Worm (Caenorhabditis elegans): ENCODE measurements around the gene F20B6.5.
"Not testable (repeated sequence)": the region's sequence is repeated elsewhere in the genome, so short reads cannot be mapped to it uniquely, and the experiment has no call there.

The F20B6.5 gene

ce11 chrX:4207385-4207784 is 7.7 kb upstream of the F20B6.5 start, which contains the start of gene F20B6.9:
Gene F20B6.9, minus strand, starts transcription at chrX:4207485.
- not testable (repeated sequence) for TF ChIP-seq tbx-7 (tag; optimal IDR thresholded peaks at IDR 0.05); ceh-19 (GFP tag; optimal IDR thresholded peaks at IDR 0.05); ceh-22 (tag; optimal IDR thresholded peaks at IDR 0.05)

DNA sequence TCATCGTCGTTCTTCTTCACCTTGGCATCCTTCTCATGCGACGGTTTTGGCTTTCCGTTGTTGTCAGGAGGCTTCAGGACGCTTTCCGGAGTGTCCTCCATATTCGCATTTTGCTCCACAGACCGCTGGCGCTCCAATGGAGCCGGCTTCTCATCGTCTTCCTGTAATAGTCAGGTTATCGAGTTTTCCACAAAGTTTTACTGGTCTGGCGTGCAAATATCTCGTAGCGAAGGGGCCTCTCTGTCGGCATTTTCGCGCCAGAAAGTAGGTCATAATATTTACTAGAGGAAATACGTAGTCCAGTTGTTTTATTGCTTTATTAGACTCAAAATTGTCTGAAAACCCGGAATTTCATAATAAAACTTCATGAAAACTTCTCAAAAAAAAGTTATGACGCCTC is 2.4 kb upstream of the F20B6.5 start, which contains the start of gene F20B6.6:
Gene F20B6.6, minus strand, starts transcription at position 101 of the 400 bp plus-strand sequence.
- not testable (repeated sequence) for TF ChIP-seq eyg-1 (tag; optimal IDR thresholded peaks at IDR 0.05); ceh-45 (GFP tag; IDR thresholded peaks at IDR 0.05); mec-3 (tag; optimal IDR thresholded peaks at IDR 0.05; ENCODE audit: borderline replicate concordance)

DNA sequence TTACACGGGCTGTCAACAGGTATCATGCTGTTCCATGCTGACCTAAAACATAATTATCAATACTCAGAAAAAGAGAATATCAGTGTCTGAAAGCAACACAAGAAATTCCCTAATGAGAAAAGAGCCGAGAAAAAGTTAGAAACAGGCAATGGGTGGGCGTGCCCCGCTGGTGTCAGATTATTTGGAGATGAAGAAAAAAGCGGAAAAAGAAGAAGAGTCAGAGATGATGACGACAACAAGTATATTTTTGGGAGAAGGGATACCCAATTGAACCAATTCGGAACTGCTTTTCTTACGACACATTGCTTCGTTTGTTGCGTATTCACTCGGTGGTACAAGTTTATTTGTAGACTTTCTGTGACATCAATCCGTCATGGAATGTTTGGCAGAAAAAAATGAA is 3.3 kb downstream of the F20B6.5 start, which contains the start of gene F20B6.4:
Gene F20B6.4, minus strand, starts transcription at position 101 of the 400 bp plus-strand sequence.
- TF ChIP-seq dve-1 (tag; optimal IDR thresholded peaks at IDR 0.05) (no peak), ceh-9 (tag; optimal IDR thresholded peaks at IDR 0.05) (no peak), lin-11 (tag; optimal IDR thresholded peaks at IDR 0.05) (no peak), rnt-1 (tag; optimal IDR thresholded peaks at IDR 0.05) (no peak), T23F11.4 (GFP tag; optimal IDR thresholded peaks at IDR 0.05) (no peak), ceh-14 (tag; optimal IDR thresholded peaks at IDR 0.05) (no peak), pha-4 (tag; optimal IDR thresholded peaks at IDR 0.05) (no peak), nfya-1 (tag; optimal IDR thresholded peaks at IDR 0.05) (no peak), C08G9.2 (tag; optimal IDR thresholded peaks at IDR 0.05) (no peak), nhr-232 (tag; optimal IDR thresholded peaks at IDR 0.05) (no peak), K09A11.1 (tag; optimal IDR thresholded peaks at IDR 0.05; ENCODE audit: insufficient read depth) (no peak), ceh-19 (GFP tag; optimal IDR thresholded peaks at IDR 0.05) (no peak), pat-9 (tag; optimal IDR thresholded peaks at IDR 0.05) (no peak), ceh-34 (tag; optimal IDR thresholded peaks at IDR 0.05) (no peak), ets-4 (tag; optimal IDR thresholded peaks at IDR 0.05) (no peak)

DNA sequence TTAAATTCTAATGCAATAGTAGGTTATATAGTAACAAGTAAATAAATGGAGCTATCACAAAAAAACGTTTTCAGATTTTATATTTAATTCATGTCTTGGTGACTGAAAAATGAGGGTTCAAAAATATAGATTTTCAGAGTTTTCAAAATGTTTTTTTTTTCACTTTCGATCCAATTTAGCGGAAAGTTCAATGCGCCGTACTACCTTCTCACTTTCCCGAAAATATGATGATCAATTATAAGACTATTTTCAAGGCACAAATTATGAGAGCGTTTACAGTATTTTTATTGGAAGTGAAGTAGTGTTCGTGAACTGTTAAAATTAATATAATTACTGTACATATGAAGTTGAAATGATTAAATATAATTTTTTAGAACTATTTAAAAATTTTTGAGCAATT is 6.6 kb downstream of the F20B6.5 start:
- TF ChIP-seq hlh-6 (tag; optimal IDR thresholded peaks at IDR 0.05), result no peak
- no peak for TF ChIP-seq elt-4 (tag; optimal IDR thresholded peaks at IDR 0.05)
- no peak for TF ChIP-seq ceh-18 (tag; optimal IDR thresholded peaks at IDR 0.05)
- TF ChIP-seq pha-4 (tag; optimal IDR thresholded peaks at IDR 0.05), result no peak
- no peak for TF ChIP-seq pax-1 (tag; optimal IDR thresholded peaks at IDR 0.05)
- TF ChIP-seq ceh-14 (tag; optimal IDR thresholded peaks at IDR 0.05), result no peak
- TF ChIP-seq ceh-6 (GFP tag; optimal IDR thresholded peaks at IDR 0.05), result no peak
- no peak for TF ChIP-seq ahr-1 (tag; optimal IDR thresholded peaks at IDR 0.05)
- TF ChIP-seq unc-55 (GFP tag; optimal IDR thresholded peaks at IDR 0.05), result no peak
- no peak for TF ChIP-seq pros-1 (tag; optimal IDR thresholded peaks at IDR 0.05)
- no peak for TF ChIP-seq tbx-7 (tag; optimal IDR thresholded peaks at IDR 0.05)

DNA sequence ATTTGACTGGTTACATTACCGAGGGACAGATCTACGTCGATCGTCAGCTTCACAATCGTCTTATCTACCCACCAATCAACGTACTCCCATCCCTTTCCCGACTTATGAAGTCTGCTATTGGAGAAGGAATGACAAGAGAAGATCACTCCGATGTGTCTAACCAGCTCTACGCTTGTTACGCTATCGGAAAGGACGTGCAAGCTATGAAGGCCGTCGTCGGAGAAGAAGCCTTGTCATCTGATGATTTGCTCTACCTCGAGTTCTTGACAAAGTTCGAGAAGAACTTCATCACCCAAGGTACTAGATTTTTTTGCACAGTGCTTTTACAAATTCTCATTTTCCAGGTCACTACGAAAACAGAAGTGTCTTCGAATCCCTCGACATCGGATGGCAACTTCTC is 7.5 kb downstream of the F20B6.5 start:
- no peak for TF ChIP-seq ref-2 (tag; optimal IDR thresholded peaks at IDR 0.05)
- no peak for TF ChIP-seq ztf-16 (tag; optimal IDR thresholded peaks at IDR 0.05)
- no peak for TF ChIP-seq sox-4 (tag; optimal IDR thresholded peaks at IDR 0.05)
- TF ChIP-seq ets-4 (tag; optimal IDR thresholded peaks at IDR 0.05), result no peak
- TF ChIP-seq ama-1 (optimal IDR thresholded peaks at IDR 0.05), result no peak
- TF ChIP-seq ceh-34 (tag; optimal IDR thresholded peaks at IDR 0.05), result no peak
- TF ChIP-seq unc-86 (tag; optimal IDR thresholded peaks at IDR 0.05), result no peak

Measured in whole organism, late embryonic.